Worm (Caenorhabditis elegans) whole organism, early embryonic: ENCODE data around the gene srh-203.

Experiments
- aly-1 ChIP-seq: sonication (generic microtip); optimal IDR thresholded peaks from 2 replicates; lab custom pipeline; 2016; ENCODE audit warnings: missing genetic modification characterization, missing compliant biosample characterization
- ama-1 ChIP-seq: fragments of 150-350 bp; optimal IDR thresholded peaks from 2 replicates; lab custom pipeline; 2014
- ceh-36 ChIP-seq: sonication (generic microtip); optimal IDR thresholded peaks from 2 replicates; lab custom pipeline; 2016; ENCODE audit warnings: missing genetic modification characterization, inconsistent platforms, missing compliant biosample characterization
- flt-1 ChIP-seq: fragments of 200-800 bp; sonication (Bioruptor generic); IDR thresholded peaks from 2 replicates; pipeline ENCODE4 v1.3.6; 2022; ENCODE audit warnings: missing genetic modification characterization, missing compliant biosample characterization
- hmbx-1 ChIP-seq: sonication (generic microtip); optimal IDR thresholded peaks from 2 replicates; lab custom pipeline; 2016; ENCODE audit warnings: mild to moderate bottlenecking, missing genetic modification characterization, missing compliant biosample characterization
- hnd-1 ChIP-seq: sonication (generic microtip); optimal IDR thresholded peaks from 2 replicates; lab custom pipeline; 2016; ENCODE audit warnings: missing genetic modification characterization, missing compliant biosample characterization
- pes-1 ChIP-seq: fragments of 200-800 bp; sonication (Bioruptor generic); IDR thresholded peaks from 2 replicates; pipeline ENCODE4 v1.3.6; 2022; ENCODE audit warnings: missing genetic modification reagents, missing genetic modification characterization, missing compliant biosample characterization
- sea-1 ChIP-seq: fragments of 200-800 bp; sonication (Bioruptor generic); conservative IDR thresholded peaks from 2 replicates; pipeline ENCODE4 v1.3.6; 2022; ENCODE audit warnings: missing genetic modification characterization, missing compliant biosample characterization
- tbx-37 ChIP-seq: fragments of 200-800 bp; sonication (Bioruptor generic); conservative IDR thresholded peaks from 2 replicates; pipeline ENCODE4 v1.3.6; 2022; ENCODE audit warnings: missing genetic modification reagents, missing genetic modification characterization, missing compliant biosample characterization
- tra-4 ChIP-seq: sonication (generic microtip); optimal IDR thresholded peaks from 2 replicates; lab custom pipeline; 2017; ENCODE audit warnings: missing genetic modification characterization, missing compliant biosample characterization

- TF ChIP-seq sea-1 (GFP tag; lab: Robert Waterston, UW) (no peak), ama-1 (lab: Kevin White, UChicago) (no peak), pes-1 (no peak), tbx-37 (GFP tag; lab: Robert Waterston, UW) (no peak), flt-1 (GFP tag; lab: Robert Waterston, UW) (no peak), ceh-36 (tag; lab: Kevin White, UChicago) (no peak), tra-4 (tag; lab: Kevin White, UChicago) (no peak), aly-1 (tag; lab: Kevin White, UChicago) (no peak), hnd-1 (tag; lab: Kevin White, UChicago) (no peak), hmbx-1 (tag; lab: Kevin White, UChicago) (no peak)
Observed at ce11 chrV:17485078-17485477, 29.0 kb upstream of the srh-203 start, which contains the start of gene srh-111.
